Fruit fly (Drosophila melanogaster): ENCODE results near the gene pug.

DNA sequence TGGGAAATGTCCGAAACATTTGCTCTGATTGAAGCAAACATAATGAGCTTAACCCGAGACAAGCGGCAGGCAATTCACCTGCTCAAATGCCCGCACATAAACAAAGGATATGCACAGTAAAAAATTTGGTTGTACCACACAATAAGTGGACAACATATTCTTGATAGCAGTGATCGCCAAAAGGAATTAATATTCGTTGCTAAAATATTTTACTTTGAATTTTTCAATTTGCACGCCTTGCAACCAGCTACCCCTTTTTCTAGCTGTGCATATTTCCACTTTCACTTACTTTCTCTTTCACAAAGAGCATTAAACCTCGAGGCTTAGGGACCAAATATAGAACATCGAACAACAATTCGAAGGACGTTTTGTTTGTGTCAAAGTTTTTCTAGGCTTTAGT is 51.3 kb downstream of the pug start:
- TF ChIP-seq usp (GFP tag; optimal IDR thresholded peaks at IDR 0.05), result no peak
- TF ChIP-seq sv (GFP tag; optimal IDR thresholded peaks at IDR 0.05), result no peak
- no peak for TF ChIP-seq tai (GFP tag; optimal IDR thresholded peaks at IDR 0.05)
- no peak for TF ChIP-seq foxo (GFP tag; optimal IDR thresholded peaks at IDR 0.05)
- TF ChIP-seq HLH106 (tag; optimal IDR thresholded peaks at IDR 0.05), result no peak
- no peak for TF ChIP-seq OdsH (GFP tag; optimal IDR thresholded peaks at IDR 0.05)
